Fruit fly (Drosophila melanogaster) whole organism, embryonic: ENCODE data around the gene mxc.

Experiments
- Abd-B ChIP-seq: fragments of 200-800 bp; sonication (Bioruptor generic); optimal IDR thresholded peaks from 2 replicates; lab custom pipeline; 2018; ENCODE audit warnings: missing biosample characterization, mild to moderate bottlenecking, missing genetic modification characterization, moderate library complexity
- Atf-2 ChIP-seq: fragments of 200-800 bp; sonication (Bioruptor generic); optimal IDR thresholded peaks from 2 replicates; lab custom pipeline; 2016; ENCODE audit warnings: missing biosample characterization, missing genetic modification characterization
- Awh ChIP-seq: fragments of 200-800 bp; sonication (Bioruptor generic); IDR thresholded peaks from 2 replicates; pipeline ENCODE4, ENCODE4 v1.3.6; 2022; ENCODE audit warnings: missing biosample characterization, missing genetic modification characterization
- B-H2 ChIP-seq: fragments of 200-800 bp; sonication (Bioruptor generic); optimal IDR thresholded peaks from 2 replicates; lab custom pipeline; 2018; ENCODE audit warnings: missing biosample characterization, mild to moderate bottlenecking, missing genetic modification characterization
- CG11093 ChIP-seq: fragments of 200-800 bp; sonication (Bioruptor generic); IDR thresholded peaks from 3 replicates; pipeline ENCODE4 v1.3.6; 2022; ENCODE audit warnings: missing biosample characterization, missing genetic modification characterization
- CG11695 ChIP-seq: fragments of 200-800 bp; sonication (Bioruptor generic); IDR thresholded peaks from 3 replicates; pipeline ENCODE4 v1.3.6; 2022; ENCODE audit warnings: missing biosample characterization, missing genetic modification characterization
- CG12236 ChIP-seq: fragments of 200-800 bp; sonication (Bioruptor generic); optimal IDR thresholded peaks from 2 replicates; lab custom pipeline; 2016; ENCODE audit warnings: missing biosample characterization, missing genetic modification characterization
- CG12659 ChIP-seq: fragments of 200-800 bp; sonication (Bioruptor generic); optimal IDR thresholded peaks from 3 replicates; lab custom pipeline; 2017; ENCODE audit warnings: mild to moderate bottlenecking, missing biosample characterization, missing genetic modification reagents, missing genetic modification characterization
- CG12769 ChIP-seq: fragments of 200-800 bp; sonication (Bioruptor generic); optimal IDR thresholded peaks from 2 replicates; lab custom pipeline; 2019; ENCODE audit warnings: missing biosample characterization, mild to moderate bottlenecking, missing genetic modification characterization, moderate library complexity
- CG13296 ChIP-seq: fragments of 200-800 bp; sonication (Bioruptor generic); optimal IDR thresholded peaks from 3 replicates; lab custom pipeline; 2018; ENCODE audit warnings: missing biosample characterization, mild to moderate bottlenecking, missing genetic modification characterization
- CG14441 ChIP-seq: fragments of 200-800 bp; sonication (Bioruptor generic); IDR thresholded peaks from 2 replicates; pipeline ENCODE4 v1.3.6; 2022; ENCODE audit warnings: missing biosample characterization, missing genetic modification characterization
- CG1602 ChIP-seq: fragments of 200-800 bp; sonication (Bioruptor generic); optimal IDR thresholded peaks from 3 replicates; lab custom pipeline; 2016; ENCODE audit warnings: missing biosample characterization, missing genetic modification characterization
- CG17359 ChIP-seq: fragments of 200-800 bp; sonication (Bioruptor generic); optimal IDR thresholded peaks from 3 replicates; lab custom pipeline; 2018; ENCODE audit warnings: missing biosample characterization, mild to moderate bottlenecking, missing genetic modification characterization, moderate library complexity
- CG18764 ChIP-seq: fragments of 200-800 bp; sonication (Bioruptor generic); optimal IDR thresholded peaks from 3 replicates; lab custom pipeline; 2016; ENCODE audit warnings: missing biosample characterization, missing genetic modification characterization
- CG30020 ChIP-seq: fragments of 200-800 bp; optimal IDR thresholded peaks from 2 replicates; lab custom pipeline; 2019; ENCODE audit warnings: missing biosample characterization, mild to moderate bottlenecking, missing genetic modification characterization, moderate library complexity
- CG3281 ChIP-seq: fragments of 200-800 bp; sonication (Bioruptor generic); optimal IDR thresholded peaks from 3 replicates; lab custom pipeline; 2017; ENCODE audit warnings: missing biosample characterization, mild to moderate bottlenecking, missing genetic modification characterization
- CG3847 ChIP-seq: fragments of 200-800 bp; sonication (Bioruptor generic); IDR thresholded peaks from 2 replicates; pipeline ENCODE4 v1.3.6; 2022; ENCODE audit warnings: missing biosample characterization, missing genetic modification characterization
- CG43689 ChIP-seq: fragments of 200-800 bp; sonication (Bioruptor generic); IDR thresholded peaks from 2 replicates; pipeline ENCODE4 v1.3.6; 2022; ENCODE audit warnings: missing biosample characterization, missing genetic modification characterization
- CG4404 ChIP-seq: fragments of 200-800 bp; sonication (Bioruptor generic); IDR thresholded peaks from 2 replicates; pipeline ENCODE4 v1.3.6; 2022; ENCODE audit warnings: missing biosample characterization, missing genetic modification characterization
- CG4424 ChIP-seq: fragments of 200-800 bp; sonication (Bioruptor generic); optimal IDR thresholded peaks from 3 replicates; lab custom pipeline; 2016; ENCODE audit warnings: missing biosample characterization, missing genetic modification characterization
- CG5953 ChIP-seq: fragments of 200-800 bp; sonication (Bioruptor generic); IDR thresholded peaks from 2 replicates; pipeline ENCODE4 v1.3.6; 2022; ENCODE audit warnings: missing biosample characterization, missing genetic modification characterization
- CG6175 ChIP-seq: fragments of 200-800 bp; sonication (Bioruptor generic); IDR thresholded peaks from 3 replicates; pipeline ENCODE4 v1.3.6; 2022; ENCODE audit warnings: missing biosample characterization, missing genetic modification characterization
- CG7556 ChIP-seq: fragments of 200-800 bp; sonication (Bioruptor generic); optimal IDR thresholded peaks from 2 replicates; lab custom pipeline; 2017; ENCODE audit warnings: missing biosample characterization, mild to moderate bottlenecking, missing genetic modification characterization
- CG9817 ChIP-seq: fragments of 200-800 bp; sonication (Bioruptor generic); optimal IDR thresholded peaks from 2 replicates; lab custom pipeline; 2018; ENCODE audit warnings: missing biosample characterization, mild to moderate bottlenecking, missing genetic modification characterization, moderate library complexity
- Deaf1 ChIP-seq: fragments of 200-800 bp; optimal IDR thresholded peaks from 3 replicates; lab custom pipeline; 2019; ENCODE audit warnings: missing biosample characterization, mild to moderate bottlenecking, missing genetic modification characterization, moderate library complexity
- Dip3 ChIP-seq: fragments of 200-800 bp; sonication (Bioruptor generic); optimal IDR thresholded peaks from 3 replicates; lab custom pipeline; 2016; ENCODE audit warnings: missing biosample characterization, missing genetic modification characterization
- E2f1 ChIP-seq: fragments of 200-800 bp; sonication (Bioruptor generic); IDR thresholded peaks from 2 replicates; pipeline ENCODE4 v1.3.6; 2022; ENCODE audit warnings: missing biosample characterization, missing genetic modification characterization
- Ets65A ChIP-seq: fragments of 200-800 bp; sonication (Bioruptor generic); peaks from one replicate; lab custom pipeline; 2016; ENCODE audit warnings: missing biosample characterization, missing genetic modification characterization
- HmgZ ChIP-seq: fragments of 200-800 bp; sonication (Bioruptor generic); optimal IDR thresholded peaks from 2 replicates; lab custom pipeline; 2018; ENCODE audit warnings: missing biosample characterization, mild to moderate bottlenecking, missing genetic modification characterization
- Lpt ChIP-seq: fragments of >200 bp; optimal IDR thresholded peaks from 2 replicates; lab custom pipeline; 2018; ENCODE audit warnings: missing biosample characterization, missing genetic modification characterization
- NC2α ChIP-seq: fragments of 200-800 bp; sonication (Bioruptor generic); optimal IDR thresholded peaks from 2 replicates; lab custom pipeline; 2016; ENCODE audit warnings: missing biosample characterization, missing genetic modification characterization
- NK7.1 ChIP-seq: fragments of 200-800 bp; sonication (Bioruptor generic); optimal IDR thresholded peaks from 3 replicates; lab custom pipeline; 2016; ENCODE audit warnings: missing biosample characterization, missing genetic modification characterization
- Neu2 ChIP-seq: fragments of 200-800 bp; sonication (Bioruptor generic); optimal IDR thresholded peaks from 3 replicates; lab custom pipeline; 2016; ENCODE audit warnings: missing biosample characterization, missing genetic modification characterization, borderline replicate concordance
- NfI ChIP-seq: fragments of 200-800 bp; sonication (Bioruptor generic); optimal IDR thresholded peaks from 3 replicates; lab custom pipeline; 2018; ENCODE audit warnings: missing biosample characterization, mild to moderate bottlenecking, missing genetic modification characterization, moderate library complexity
- Sox102F ChIP-seq: fragments of 200-800 bp; sonication (Bioruptor generic); optimal IDR thresholded peaks from 2 replicates; lab custom pipeline; 2018; ENCODE audit warnings: missing biosample characterization, mild to moderate bottlenecking, missing genetic modification characterization, moderate library complexity
- Vsx1 ChIP-seq: fragments of 200-800 bp; sonication (Bioruptor generic); optimal IDR thresholded peaks from 2 replicates; lab custom pipeline; 2017; ENCODE audit warnings: missing biosample characterization, mild to moderate bottlenecking, missing genetic modification characterization, missing genetic modification reagents
- al ChIP-seq: fragments of 200-800 bp; sonication (Bioruptor generic); IDR thresholded peaks from 2 replicates; pipeline ENCODE4 v1.3.6; 2022; ENCODE audit warnings: missing biosample characterization, missing genetic modification characterization
- az2 ChIP-seq: fragments of 200-800 bp; sonication (Bioruptor generic); optimal IDR thresholded peaks from 3 replicates; lab custom pipeline; 2016; ENCODE audit warnings: missing biosample characterization, missing genetic modification characterization
- cad ChIP-seq: fragments of >200 bp; optimal IDR thresholded peaks from 2 replicates; lab custom pipeline; 2017; ENCODE audit warnings: missing biosample characterization, missing genetic modification characterization
- cg ChIP-seq: fragments of 200-800 bp; sonication (Bioruptor generic); optimal IDR thresholded peaks from 3 replicates; lab custom pipeline; 2019; ENCODE audit warnings: missing biosample characterization, mild to moderate bottlenecking, missing genetic modification characterization, moderate library complexity
- chn ChIP-seq: fragments of 200-800 bp; sonication (Bioruptor generic); optimal IDR thresholded peaks from 2 replicates; lab custom pipeline; 2016; ENCODE audit warnings: missing biosample characterization, missing genetic modification characterization
- danr ChIP-seq: fragments of 200-800 bp; sonication (Bioruptor generic); IDR thresholded peaks from 2 replicates; pipeline ENCODE4 v1.3.6; 2022; ENCODE audit warnings: missing biosample characterization, missing genetic modification characterization
- ftz-f1 ChIP-seq: fragments of 200-800 bp; sonication (Bioruptor generic); optimal IDR thresholded peaks from 2 replicates; lab custom pipeline; 2016; ENCODE audit warnings: missing biosample characterization, missing genetic modification characterization
- gcm2 ChIP-seq: fragments of 200-800 bp; sonication (Bioruptor generic); optimal IDR thresholded peaks from 2 replicates; lab custom pipeline; 2016; ENCODE audit warnings: missing biosample characterization, missing genetic modification characterization
- kni ChIP-seq: fragments of 200-800 bp; sonication (Bioruptor generic); optimal IDR thresholded peaks from 3 replicates; lab custom pipeline; 2017; ENCODE audit warnings: mild to moderate bottlenecking, missing biosample characterization, missing genetic modification reagents, missing genetic modification characterization
- pros ChIP-seq: fragments of 200-800 bp; sonication (Bioruptor generic); optimal IDR thresholded peaks from 3 replicates; lab custom pipeline; 2019; ENCODE audit warnings: missing biosample characterization, mild to moderate bottlenecking, missing genetic modification characterization, moderate library complexity
- sens-2 ChIP-seq: fragments of 200-800 bp; sonication (Bioruptor generic); IDR thresholded peaks from 2 replicates; pipeline ENCODE4 v1.3.6; 2022; ENCODE audit warnings: missing biosample characterization, missing genetic modification characterization
- sqz ChIP-seq: fragments of 200-800 bp; sonication (Bioruptor generic); optimal IDR thresholded peaks from 3 replicates; lab custom pipeline; 2018; ENCODE audit warnings: missing biosample characterization, mild to moderate bottlenecking, missing genetic modification characterization
- sr ChIP-seq: fragments of 200-800 bp; sonication (Bioruptor generic); IDR thresholded peaks from 3 replicates; pipeline ENCODE4 v1.3.6; 2022; ENCODE audit warnings: missing biosample characterization, missing genetic modification characterization
- tap ChIP-seq: fragments of 200-800 bp; optimal IDR thresholded peaks from 3 replicates; lab custom pipeline; 2019; ENCODE audit warnings: missing biosample characterization, mild to moderate bottlenecking, missing genetic modification characterization, moderate library complexity
- usp ChIP-seq: fragments of >200 bp; optimal IDR thresholded peaks from 2 replicates; lab custom pipeline; 2017; ENCODE audit warnings: missing biosample characterization, missing genetic modification characterization
- wek ChIP-seq: fragments of 200-800 bp; sonication (Bioruptor generic); optimal IDR thresholded peaks from 3 replicates; lab custom pipeline; 2018; ENCODE audit warnings: missing biosample characterization, mild to moderate bottlenecking, missing genetic modification characterization, moderate library complexity

The mxc gene

DNA sequence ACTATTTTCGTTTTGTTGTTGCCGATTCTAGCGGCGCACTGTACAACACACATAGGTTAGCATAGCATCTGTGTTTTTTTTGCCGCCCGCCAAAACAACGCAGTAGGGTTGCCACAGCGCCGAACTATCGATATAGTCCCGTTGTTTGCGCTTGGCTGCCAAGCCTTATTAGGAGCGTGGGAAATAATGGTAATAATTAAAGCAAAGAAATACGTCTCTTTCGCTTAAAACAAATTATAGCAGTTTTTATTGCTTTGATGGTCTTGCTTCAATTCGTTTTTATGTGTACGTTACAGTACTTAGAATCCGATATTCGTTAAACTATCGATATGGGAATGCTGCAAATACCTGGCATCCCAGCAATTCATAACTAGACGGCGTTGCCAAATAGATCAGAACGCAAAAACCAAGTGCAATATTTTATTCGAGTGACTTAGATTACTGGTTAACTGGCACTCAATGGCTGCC lies at the start of gene mxc, which contains the start of gene Larp7 (continued):
- peak; percentile 69 for TF ChIP-seq CG12659 (GFP tag; lab: Kevin White, UChicago)
- TF ChIP-seq B-H2 (GFP tag; lab: Kevin White, UChicago): no peak
- TF ChIP-seq al: peak; percentile 44
- TF ChIP-seq E2f1: peak; percentile 72
- peak; percentile 77 for TF ChIP-seq HmgZ (tag; lab: Kevin White, UChicago)
- TF ChIP-seq Sox102F (GFP tag; lab: Kevin White, UChicago): no peak
- TF ChIP-seq CG12236 (GFP tag; lab: Kevin White, UChicago): no peak
- no peak for TF ChIP-seq Lpt (GFP tag; lab: Kevin White, UChicago)
- TF ChIP-seq Vsx1: no peak
- TF ChIP-seq kni (GFP tag; lab: Kevin White, UChicago): peak; percentile 30
- no peak for TF ChIP-seq cad
- TF ChIP-seq wek: no peak
- peak; percentile 66 for TF ChIP-seq Abd-B (GFP tag; lab: Kevin White, UChicago)
- TF ChIP-seq CG30020 (tag; lab: Kevin White, UChicago): peak; percentile 58
- no peak for TF ChIP-seq pros
- peak; percentile 73 for TF ChIP-seq CG9817 (tag; lab: Kevin White, UChicago)
- TF ChIP-seq usp: no peak
- TF ChIP-seq tap (tag; lab: Kevin White, UChicago): no peak
- no peak for TF ChIP-seq CG17359 (tag; lab: Kevin White, UChicago)
- TF ChIP-seq CG4404: peak; percentile 68
- no peak for TF ChIP-seq CG5953 (GFP tag; lab: Robert Waterston, UW)
- peak; percentile 34 for TF ChIP-seq CG4424 (GFP tag; lab: Kevin White, UChicago)
- no peak; the same call in 2 of the 3 replicates for TF ChIP-seq CG11093 (GFP tag; lab: Robert Waterston, UW)
- no peak for TF ChIP-seq CG6175 (GFP tag; lab: Robert Waterston, UW)
- TF ChIP-seq sens-2 (GFP tag; lab: Robert Waterston, UW): no peak
- peak; percentile 34 for TF ChIP-seq CG1602
- peak; percentile 13 for TF ChIP-seq ftz-f1 (GFP tag; lab: Kevin White, UChicago)
- TF ChIP-seq gcm2: no peak
- no peak for TF ChIP-seq Deaf1 (tag; lab: Kevin White, UChicago)
- TF ChIP-seq CG14441 (GFP tag; lab: Robert Waterston, UW): peak; percentile 52; the same call in 1 of the 2 replicates
- TF ChIP-seq CG3847 (GFP tag; lab: Robert Waterston, UW): peak; percentile 85
- TF ChIP-seq NK7.1: no peak
- TF ChIP-seq Atf-2 (GFP tag; lab: Kevin White, UChicago): peak; percentile 48
- TF ChIP-seq CG18764 (GFP tag; lab: Kevin White, UChicago): peak; percentile 5
- peak; percentile 60 for TF ChIP-seq NfI (GFP tag; lab: Kevin White, UChicago)
- no peak for TF ChIP-seq CG12769 (tag; lab: Kevin White, UChicago)
- TF ChIP-seq CG43689 (GFP tag; lab: Robert Waterston, UW): no peak
- peak; percentile 68 for TF ChIP-seq Dip3 (GFP tag; lab: Kevin White, UChicago)
- no peak for TF ChIP-seq sr (GFP tag; lab: Robert Waterston, UW)
- TF ChIP-seq chn (GFP tag; lab: Kevin White, UChicago): peak; percentile 49
- no peak for TF ChIP-seq NC2α (GFP tag; lab: Kevin White, UChicago)
- TF ChIP-seq CG13296: no peak
- TF ChIP-seq CG7556 (GFP tag; lab: Kevin White, UChicago): no peak
- TF ChIP-seq CG11695 (GFP tag; lab: Robert Waterston, UW): no peak
- peak; percentile 96 for TF ChIP-seq Ets65A (GFP tag; lab: Kevin White, UChicago)
- no peak for TF ChIP-seq Neu2 (GFP tag; lab: Kevin White, UChicago)
- peak; percentile 48 for TF ChIP-seq az2 (GFP tag; lab: Kevin White, UChicago)
- TF ChIP-seq Awh (GFP tag; lab: Robert Waterston, UW): no peak
- no peak for TF ChIP-seq cg (GFP tag; lab: Kevin White, UChicago)
- no peak for TF ChIP-seq CG3281 (GFP tag; lab: Kevin White, UChicago)
- TF ChIP-seq danr (GFP tag; lab: Robert Waterston, UW): peak; percentile 35; the same call in 1 of the 2 replicates
- TF ChIP-seq sqz (GFP tag; lab: Kevin White, UChicago): no peak
